Worm (Caenorhabditis elegans) whole organism, L3 larva: Measurements from ENCODE around the gene unc-78.
A peak's percentile ranks its signal among the peaks of the same experiment; 100 is the strongest.

Experiments used
- ceh-16 ChIP-seq: sonication (generic microtip); optimal IDR thresholded peaks from 2 replicates; lab custom pipeline; 2017; ENCODE audit warnings: missing biosample characterization, missing genetic modification characterization
- ceh-28 ChIP-seq: fragments of 150-350 bp; optimal IDR thresholded peaks from 2 replicates; lab custom pipeline; 2014; ENCODE audit warnings: missing biosample characterization, missing genetic modification reagents, missing genetic modification characterization
- ceh-9 ChIP-seq: sonication (generic microtip); optimal IDR thresholded peaks from 2 replicates; lab custom pipeline; 2018; ENCODE audit warnings: missing biosample characterization, missing genetic modification characterization
- daf-12 ChIP-seq: fragments of 150-350 bp; optimal IDR thresholded peaks from 2 replicates; lab custom pipeline; 2014; ENCODE audit warnings: missing biosample characterization, missing genetic modification reagents, missing genetic modification characterization
- egl-27 ChIP-seq: sonication (generic microtip); optimal IDR thresholded peaks from 4 replicates; lab custom pipeline; 2017; ENCODE audit warnings: missing biosample characterization, missing genetic modification reagents, missing genetic modification characterization
- elt-1 ChIP-seq: fragments of 150-350 bp; optimal IDR thresholded peaks from 2 replicates; lab custom pipeline; 2014; ENCODE audit warnings: missing biosample characterization, missing genetic modification characterization
- eor-1 ChIP-seq, 2 experiments: fragments of 150-350 bp; optimal IDR thresholded peaks; 2 replicates each; lab custom pipeline; 2014 to 2018; ENCODE audit warnings: missing biosample characterization in 2 of 2, missing genetic modification characterization in 2 of 2
- fos-1 ChIP-seq: fragments of 150-350 bp; optimal IDR thresholded peaks from 2 replicates; lab custom pipeline; 2014; ENCODE audit warnings: missing biosample characterization, missing genetic modification characterization
- hmg-11 ChIP-seq: sonication (generic microtip); optimal IDR thresholded peaks from 2 replicates; lab custom pipeline; 2016; ENCODE audit warnings: missing genetic modification characterization, missing compliant biosample characterization
- jun-1 ChIP-seq: fragments of 150-350 bp; optimal IDR thresholded peaks from 2 replicates; lab custom pipeline; 2014; ENCODE audit warnings: missing biosample characterization, missing genetic modification reagents, missing genetic modification characterization
- lin-39 ChIP-seq: fragments of 150-350 bp; optimal IDR thresholded peaks from 2 replicates; lab custom pipeline; 2018; ENCODE audit warnings: missing biosample characterization, missing genetic modification reagents, missing genetic modification characterization
- lsy-12 ChIP-seq: sonication (generic microtip); optimal IDR thresholded peaks from 2 replicates; lab custom pipeline; 2016; ENCODE audit warnings: mild to moderate bottlenecking, missing genetic modification characterization, missing compliant biosample characterization
- mdl-1 ChIP-seq: fragments of 150-350 bp; optimal IDR thresholded peaks from 2 replicates; lab custom pipeline; 2014; ENCODE audit warnings: missing biosample characterization, missing genetic modification characterization
- mml-1 ChIP-seq: fragments of 150-350 bp; sonication (generic microtip); optimal IDR thresholded peaks from 3 replicates; lab custom pipeline; 2014; ENCODE audit warnings: missing biosample characterization, missing genetic modification characterization
- nfya-1 ChIP-seq: sonication (generic microtip); optimal IDR thresholded peaks from 2 replicates; lab custom pipeline; 2017; ENCODE audit warnings: missing genetic modification characterization, mild to moderate bottlenecking, missing compliant biosample characterization, antibody characterized with exemption, moderate library complexity; ENCODE audit not compliant: insufficient read depth
- nhr-12 ChIP-seq: fragments of 150-350 bp; optimal IDR thresholded peaks from 2 replicates; lab custom pipeline; 2014; ENCODE audit warnings: missing biosample characterization, missing genetic modification characterization
- nhr-23 ChIP-seq: fragments of 150-350 bp; optimal IDR thresholded peaks from 2 replicates; lab custom pipeline; 2014; ENCODE audit warnings: missing biosample characterization, missing genetic modification reagents, missing genetic modification characterization
- nhr-237 ChIP-seq: fragments of 150-350 bp; optimal IDR thresholded peaks from 2 replicates; lab custom pipeline; 2014; ENCODE audit warnings: missing biosample characterization, missing genetic modification characterization
- nhr-25 ChIP-seq: sonication (generic microtip); optimal IDR thresholded peaks from 2 replicates; lab custom pipeline; 2017; ENCODE audit warnings: missing biosample characterization, missing genetic modification characterization
- nhr-28 ChIP-seq: fragments of 150-350 bp; optimal IDR thresholded peaks from 2 replicates; lab custom pipeline; 2014; ENCODE audit warnings: missing biosample characterization, missing genetic modification characterization
- nhr-43 ChIP-seq: sonication (generic microtip); optimal IDR thresholded peaks from 2 replicates; lab custom pipeline; 2016; ENCODE audit warnings: mild to moderate bottlenecking, missing genetic modification characterization, missing compliant biosample characterization; ENCODE audit not compliant: poor library complexity, severe bottlenecking
- nhr-67 ChIP-seq: fragments of 150-350 bp; optimal IDR thresholded peaks from 2 replicates; lab custom pipeline; 2014; ENCODE audit warnings: missing biosample characterization, missing genetic modification characterization
- nhr-76 ChIP-seq: fragments of 150-350 bp; sonication (generic microtip); optimal IDR thresholded peaks from 5 replicates; lab custom pipeline; 2014; ENCODE audit warnings: missing biosample characterization, missing genetic modification characterization
- nhr-77 ChIP-seq: fragments of 150-350 bp; optimal IDR thresholded peaks from 2 replicates; lab custom pipeline; 2014; ENCODE audit warnings: missing biosample characterization, missing genetic modification characterization
- pha-4 ChIP-seq: fragments of 150-350 bp; optimal IDR thresholded peaks from 2 replicates; lab custom pipeline; 2014; ENCODE audit warnings: missing biosample characterization, missing genetic modification reagents, missing genetic modification characterization
- pqm-1 ChIP-seq: fragments of 150-350 bp; optimal IDR thresholded peaks from 2 replicates; lab custom pipeline; 2017; ENCODE audit warnings: missing biosample characterization, missing genetic modification characterization, inconsistent platforms
- snpc-4 ChIP-seq: fragments of 150-350 bp; optimal IDR thresholded peaks from 2 replicates; lab custom pipeline; 2014; ENCODE audit warnings: missing biosample characterization, missing genetic modification characterization
- unc-39 ChIP-seq: sonication (generic microtip); optimal IDR thresholded peaks from 4 replicates; lab custom pipeline; 2017; ENCODE audit warnings: missing biosample characterization, missing genetic modification characterization
- unc-62 ChIP-seq: fragments of 150-350 bp; sonication (generic microtip); optimal IDR thresholded peaks from 4 replicates; lab custom pipeline; 2014; ENCODE audit warnings: missing biosample characterization, missing genetic modification reagents, missing genetic modification characterization
- zag-1 ChIP-seq: fragments of 150-350 bp; optimal IDR thresholded peaks from 2 replicates; lab custom pipeline; 2014; ENCODE audit warnings: missing biosample characterization, missing genetic modification characterization
- ztf-4 ChIP-seq: fragments of 150-350 bp; optimal IDR thresholded peaks from 2 replicates; lab custom pipeline; 2014; ENCODE audit warnings: missing biosample characterization, missing genetic modification characterization

Gene unc-78

ce11 chrX:3414660-3415144, 3.3 kb upstream of the unc-78 start, which contains the start of gene dhs-27:
dhs-27 (minus strand) TSS chrX:3414710.
- TF ChIP-seq nhr-43 (tag; lab: Kevin White, UChicago) (no peak), nhr-28 (tag; lab: Kevin White, UChicago) (no peak), nhr-77 (tag; lab: Kevin White, UChicago) (no peak), nhr-23 (peak; percentile 60), nhr-67 (tag; lab: Kevin White, UChicago) (no peak), nhr-25 (tag; lab: Kevin White, UChicago) (peak; percentile 59), pha-4 (tag; lab: Kevin White, UChicago) (no peak), nhr-237 (tag; lab: Kevin White, UChicago) (no peak), nhr-76 (no peak), lin-39 (no peak), eor-1 (tag; optimal IDR thresholded peaks at IDR 0.05; lab: Kevin White, UChicago) (no peak), ceh-9 (tag; lab: Kevin White, UChicago) (no peak), egl-27 (tag; lab: Kevin White, UChicago) (no peak)

ce11 chrX:3408717-3409303, 2.6 kb downstream of the unc-78 start:
- TF ChIP-seq lsy-12 (tag; lab: Kevin White, UChicago) (no peak), zag-1 (tag; lab: Kevin White, UChicago) (no peak), jun-1 (no peak), nhr-28 (tag; lab: Kevin White, UChicago) (no peak), mdl-1 (tag; lab: Kevin White, UChicago) (no peak)

ce11 chrX:3403195-3403594, 8.2 kb downstream of the unc-78 start, which contains the start of gene vit-5:
vit-5 (plus strand) TSS chrX:3403471.
- TF ChIP-seq mdl-1 (tag; lab: Kevin White, UChicago) (no peak), fos-1 (tag; lab: Kevin White, UChicago) (no peak), ceh-28 (no peak), unc-62 (no peak), lin-39 (no peak)

- TF ChIP-seq nhr-28 (tag; lab: Kevin White, UChicago), result no peak
- TF ChIP-seq hmg-11 (tag; lab: Kevin White, UChicago), result no peak
- no peak for TF ChIP-seq nhr-12 (tag; lab: Kevin White, UChicago)
- TF ChIP-seq fos-1 (tag; lab: Kevin White, UChicago), result no peak
- no peak for TF ChIP-seq daf-12
- TF ChIP-seq ceh-16, result no peak
- TF ChIP-seq nhr-67 (tag; lab: Kevin White, UChicago), result no peak
- TF ChIP-seq pqm-1, result no peak
- no peak for TF ChIP-seq ceh-9 (tag; lab: Kevin White, UChicago)
- TF ChIP-seq mml-1 (tag; lab: Kevin White, UChicago), result no peak
- TF ChIP-seq, all 47 proteins: peak for 0
Measured at ce11 chrX:3401701-3402100, 9.7 kb downstream of the unc-78 start, which contains the start of gene C04F6.9. C04F6.9 (plus strand) TSS chrX:3402001.

ce11 chrX:3400387-3400786, 11.0 kb downstream of the unc-78 start:
- no peak for TF ChIP-seq nhr-28 (tag; lab: Kevin White, UChicago)
- TF ChIP-seq snpc-4 (tag; lab: Kevin White, UChicago), result no peak
- TF ChIP-seq nhr-77 (tag; lab: Kevin White, UChicago), result no peak
- TF ChIP-seq, all 47 proteins: peak for 0

ce11 chrX:3399917-3400316, 11.5 kb downstream of the unc-78 start, which contains the start of gene cht-1:
cht-1 (minus strand) TSS chrX:3400017.
- TF ChIP-seq ztf-4 (tag; lab: Kevin White, UChicago), result no peak
- TF ChIP-seq nhr-25 (tag; lab: Kevin White, UChicago), result no peak
- TF ChIP-seq lin-39, result no peak
- TF ChIP-seq unc-39 (tag; lab: Kevin White, UChicago), result no peak

- TF ChIP-seq nfya-1 (tag; lab: Kevin White, UChicago) (no peak), elt-1 (peak; percentile 75)
Measured at ce11 chrX:3396735-3397134, 14.7 kb downstream of the unc-78 start.
